Worm (Caenorhabditis elegans): Measurements from ENCODE around the gene sra-11.
A peak's percentile ranks its signal among the peaks of the same experiment; 100 is the strongest.

DNA sequence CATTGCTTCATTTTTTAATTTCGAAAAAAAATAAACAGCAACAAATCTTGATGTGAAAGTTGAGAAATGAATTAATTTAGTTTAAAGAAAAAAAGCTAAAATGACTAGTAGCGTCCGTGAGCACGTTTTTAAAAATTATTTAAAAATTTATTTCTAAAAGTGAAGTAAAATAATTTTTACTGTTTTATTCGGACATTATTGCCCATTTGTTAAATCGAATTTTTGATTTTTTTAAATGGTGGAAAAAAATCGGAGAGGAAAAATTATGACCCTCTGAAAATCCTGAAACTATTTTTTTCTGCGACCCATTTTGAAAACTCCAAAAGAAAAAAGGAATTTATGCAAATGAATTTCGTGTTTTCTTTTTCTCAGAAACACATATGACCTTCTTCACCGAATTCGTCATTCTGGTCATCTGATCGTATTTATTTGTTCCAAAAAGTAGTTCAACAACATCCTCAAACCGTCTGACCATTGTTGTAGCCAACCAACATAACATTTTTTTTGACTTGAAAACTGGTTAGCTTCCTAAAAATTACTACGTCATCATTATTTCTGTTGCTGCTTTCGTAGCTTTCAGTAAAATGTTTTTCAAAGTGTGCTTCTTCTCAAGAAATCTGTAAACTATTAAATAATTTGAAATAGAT lies 24.1 kb downstream of the sra-11 start, which contains the start of gene F44F4.3:
- TF ChIP-seq nhr-28 (tag; optimal IDR thresholded peaks at IDR 0.05) (no peak), tbx-2 (tag; optimal IDR thresholded peaks at IDR 0.05) (no peak), nhr-90 (tag; optimal IDR thresholded peaks at IDR 0.05; ENCODE audit: poor library complexity) (no peak), unc-130 (tag; optimal IDR thresholded peaks at IDR 0.05) (no peak), sox-4 (tag; optimal IDR thresholded peaks at IDR 0.05) (no peak), blmp-1 (tag; optimal IDR thresholded peaks at IDR 0.05) (peak; percentile 12)

Data from whole organism, L1 larva.